Worm (Caenorhabditis elegans): ENCODE measurements around the gene twk-36.

twk-36 gene

DNA sequence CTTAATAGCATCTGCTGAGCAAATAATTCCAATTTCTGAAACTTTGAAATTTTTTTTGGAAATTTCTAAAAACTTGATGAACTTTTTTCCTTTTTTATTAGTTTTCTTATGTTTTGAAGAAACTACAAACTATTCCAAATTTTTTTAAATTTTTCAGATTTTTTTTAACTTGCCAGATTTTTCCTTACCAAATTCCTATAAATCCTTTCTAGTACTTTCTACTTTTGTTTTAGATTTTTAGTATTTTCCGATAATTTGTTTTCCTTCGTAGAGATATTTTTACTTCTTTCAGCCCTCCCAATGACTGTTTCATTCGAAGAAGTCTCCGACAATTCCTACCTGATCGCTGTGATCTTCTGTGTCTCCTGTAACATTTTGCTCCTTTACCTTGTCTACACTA is 28.2 kb downstream of the twk-36 start, which contains the start of gene str-77:
Gene str-77 (plus strand): TSS at position 301 of the 400 bp plus-strand sequence.
- no peak for TF ChIP-seq nhr-77 (tag; optimal IDR thresholded peaks at IDR 0.05)
- no peak for TF ChIP-seq unc-55 (GFP tag; optimal IDR thresholded peaks at IDR 0.05)
- no peak for TF ChIP-seq peb-1 (tag; optimal IDR thresholded peaks at IDR 0.05)

DNA sequence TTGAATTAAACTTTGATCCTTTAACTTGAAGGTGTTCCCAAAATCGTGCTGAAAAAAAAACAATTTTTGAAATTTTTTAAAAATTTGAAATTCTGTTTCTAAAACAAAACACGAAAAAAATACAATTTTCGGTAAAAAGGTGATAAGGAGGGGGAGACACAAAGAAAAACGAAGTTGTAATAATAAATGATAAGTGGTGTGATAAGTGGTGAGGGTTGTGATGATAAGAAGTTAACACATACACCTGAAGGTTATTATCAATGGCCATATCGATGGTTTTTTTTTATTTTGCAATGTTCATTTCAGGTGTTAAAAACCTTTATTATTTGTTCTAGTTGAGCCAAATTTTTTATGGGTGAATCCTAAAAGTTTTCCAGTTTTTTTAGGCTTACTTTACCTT is 32.5 kb downstream of the twk-36 start, which contains the start of gene twk-33:
Gene twk-33 (minus strand): TSS at position 48 of the 400 bp plus-strand sequence.
- TF ChIP-seq alr-1 (tag; optimal IDR thresholded peaks at IDR 0.05): no peak
- TF ChIP-seq ama-1 (optimal IDR thresholded peaks at IDR 0.05): no peak
- TF ChIP-seq nhr-77 (tag; optimal IDR thresholded peaks at IDR 0.05): no peak
- TF ChIP-seq egl-27 (tag; optimal IDR thresholded peaks at IDR 0.05): no peak
- TF ChIP-seq ztf-11 (tag; optimal IDR thresholded peaks at IDR 0.05): no peak
- no peak for TF ChIP-seq ztf-4 (tag; optimal IDR thresholded peaks at IDR 0.05)
- TF ChIP-seq nhr-21 (tag; optimal IDR thresholded peaks at IDR 0.05): no peak
- no peak for TF ChIP-seq blmp-1 (tag; optimal IDR thresholded peaks at IDR 0.05; ENCODE audit: insufficient read depth)
- no peak for TF ChIP-seq ZK546.5 (tag; optimal IDR thresholded peaks at IDR 0.05)
- TF ChIP-seq unc-39 (tag; optimal IDR thresholded peaks at IDR 0.05): no peak
- no peak for TF ChIP-seq R02D3.7 (tag; optimal IDR thresholded peaks at IDR 0.05)
- peak; percentile 15 for TF ChIP-seq crh-2 (tag; optimal IDR thresholded peaks at IDR 0.05)
- peak; percentile 51 for TF ChIP-seq gmeb-1 (tag; optimal IDR thresholded peaks at IDR 0.05)
- TF ChIP-seq fos-1 (tag; optimal IDR thresholded peaks at IDR 0.05): peak; percentile 91
- no peak for TF ChIP-seq aly-2 (tag; optimal IDR thresholded peaks at IDR 0.05)
- TF ChIP-seq nhr-6 (tag; optimal IDR thresholded peaks at IDR 0.05): no peak

DNA sequence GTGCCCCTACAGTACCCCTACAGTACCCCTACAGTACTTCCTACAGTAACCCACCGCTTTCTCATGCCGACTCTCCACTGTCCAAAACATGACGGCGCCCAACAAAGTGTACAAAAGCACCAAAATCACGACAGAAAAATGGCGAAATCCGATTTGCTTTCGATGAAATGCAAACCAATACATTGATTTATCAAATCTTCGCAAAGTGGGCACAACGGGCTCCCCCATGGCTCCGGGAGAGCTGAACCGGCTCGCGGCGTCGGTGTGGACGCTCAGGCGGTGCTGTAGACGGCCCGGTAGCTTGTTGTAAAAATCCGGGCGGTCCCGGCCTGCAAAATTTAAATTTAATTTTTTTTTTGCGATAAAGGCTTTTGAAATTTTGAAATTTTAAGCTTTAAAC is 34.5 kb downstream of the twk-36 start:
- TF ChIP-seq nhr-21 (tag; optimal IDR thresholded peaks at IDR 0.05) (no peak), lin-11 (tag; optimal IDR thresholded peaks at IDR 0.05) (no peak), nhr-10 (tag; optimal IDR thresholded peaks at IDR 0.05) (no peak), ztf-11 (tag; optimal IDR thresholded peaks at IDR 0.05) (no peak), ZK546.5 (tag; optimal IDR thresholded peaks at IDR 0.05) (no peak), ama-1 (optimal IDR thresholded peaks at IDR 0.05) (no peak), mab-5 (tag; optimal IDR thresholded peaks at IDR 0.05) (no peak), lsy-2 (tag; optimal IDR thresholded peaks at IDR 0.05) (no peak), egl-27 (tag; optimal IDR thresholded peaks at IDR 0.05) (no peak), nhr-11 (tag; optimal IDR thresholded peaks at IDR 0.05) (no peak), zag-1 (tag; optimal IDR thresholded peaks at IDR 0.05) (no peak)

DNA sequence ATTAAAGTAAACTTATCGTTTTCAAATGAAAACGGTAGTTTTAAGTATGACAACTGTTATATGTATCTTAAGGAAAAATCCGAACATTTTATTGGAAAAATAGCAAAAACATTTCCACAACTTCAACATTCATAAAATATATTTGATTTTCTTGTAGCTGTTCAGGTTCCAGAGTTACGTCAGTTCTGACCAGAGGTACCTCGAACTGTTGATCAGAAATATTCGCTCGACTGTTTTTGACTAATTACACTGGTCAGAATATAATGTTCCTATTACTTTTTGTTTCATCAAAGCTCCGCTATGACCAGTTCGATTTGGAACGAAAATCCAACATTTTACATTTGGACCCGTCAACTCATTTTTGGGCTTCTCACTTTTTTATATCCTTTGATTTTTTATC is 39.8 kb downstream of the twk-36 start, which contains the start of gene srh-31:
Gene srh-31 (plus strand): TSS at position 301 of the 400 bp plus-strand sequence.
- TF ChIP-seq ztf-11 (tag; optimal IDR thresholded peaks at IDR 0.05) (no peak), peb-1 (tag; optimal IDR thresholded peaks at IDR 0.05) (no peak), nhr-11 (tag; optimal IDR thresholded peaks at IDR 0.05) (no peak), unc-62 (GFP tag; optimal IDR thresholded peaks at IDR 0.05) (no peak), C34F6.9 (tag; optimal IDR thresholded peaks at IDR 0.05) (no peak)

DNA sequence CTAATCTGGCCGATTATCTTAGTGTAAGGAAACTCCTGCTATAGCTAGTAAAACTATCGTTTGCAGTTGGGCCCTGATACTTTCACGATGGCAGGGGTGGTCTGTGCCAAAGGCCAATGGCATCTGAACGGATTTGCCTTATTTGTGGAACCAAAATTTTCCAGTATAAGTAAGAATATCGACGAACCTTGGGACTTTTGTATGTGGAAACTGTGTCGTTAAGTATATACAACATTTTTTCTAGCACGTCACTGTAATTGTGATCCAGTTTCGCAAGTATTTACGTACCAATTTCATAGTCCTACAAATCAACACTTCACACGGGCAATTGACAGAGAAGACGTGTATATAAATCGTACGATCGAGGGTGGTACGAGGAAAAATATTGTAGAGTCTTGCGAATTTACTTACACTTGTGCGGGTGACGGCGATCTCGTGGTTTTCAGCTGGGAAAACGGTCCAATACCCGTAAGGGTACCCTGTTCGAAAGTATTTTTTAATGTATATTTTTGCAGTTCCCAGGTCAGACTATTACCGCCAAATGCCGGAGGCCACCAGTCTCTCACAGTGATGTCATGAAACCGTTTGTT is 40.5 kb downstream of the twk-36 start:
- TF ChIP-seq nhr-10 (tag; optimal IDR thresholded peaks at IDR 0.05) (no peak), fos-1 (tag; optimal IDR thresholded peaks at IDR 0.05) (no peak), aly-2 (tag; optimal IDR thresholded peaks at IDR 0.05) (no peak), sma-3 (GFP tag; optimal IDR thresholded peaks at IDR 0.05) (no peak), elt-1 (tag; optimal IDR thresholded peaks at IDR 0.05) (no peak)

DNA sequence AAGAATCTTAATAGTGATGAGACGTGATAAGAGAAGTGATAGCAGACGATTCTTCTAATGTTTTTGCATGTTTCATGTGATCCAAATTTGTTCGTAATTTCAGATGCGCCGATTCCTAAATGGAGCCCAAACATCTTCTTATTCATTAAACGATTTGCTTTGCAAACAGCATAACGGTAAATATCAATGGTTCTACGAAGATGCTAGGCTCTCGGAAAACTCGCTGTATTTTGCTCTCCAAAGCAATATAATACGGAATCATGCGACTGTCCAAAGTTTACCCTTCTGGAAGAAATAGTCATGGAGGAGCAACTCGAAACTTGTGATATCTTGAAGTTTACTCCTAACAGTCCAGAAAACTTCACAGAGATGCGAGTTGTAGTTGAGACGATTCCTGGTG is 41.0 kb downstream of the twk-36 start, which contains the start of gene W06D12.6:
Gene W06D12.6 (plus strand): TSS at position 301 of the 400 bp plus-strand sequence.
- no peak for TF ChIP-seq elt-3 (tag; optimal IDR thresholded peaks at IDR 0.05)
- TF ChIP-seq lin-39 (tag; optimal IDR thresholded peaks at IDR 0.05): no peak
- no peak for TF ChIP-seq aly-2 (tag; optimal IDR thresholded peaks at IDR 0.05)
- no peak for TF ChIP-seq unc-39 (tag; optimal IDR thresholded peaks at IDR 0.05)
- no peak for TF ChIP-seq dmd-4 (tag; optimal IDR thresholded peaks at IDR 0.05)
- no peak for TF ChIP-seq peb-1 (tag; optimal IDR thresholded peaks at IDR 0.05)
- no peak for TF ChIP-seq lin-13 (GFP tag; optimal IDR thresholded peaks at IDR 0.05)
- TF ChIP-seq mab-5 (tag; optimal IDR thresholded peaks at IDR 0.05): no peak
- no peak for TF ChIP-seq nhr-23 (tag; optimal IDR thresholded peaks at IDR 0.05)
- no peak for TF ChIP-seq unc-62 (GFP tag; optimal IDR thresholded peaks at IDR 0.05)
- TF ChIP-seq mdl-1 (tag; optimal IDR thresholded peaks at IDR 0.05): no peak
- TF ChIP-seq nhr-12 (tag; optimal IDR thresholded peaks at IDR 0.05): no peak
